Fruit fly (Drosophila melanogaster) whole organism, wandering third instar larva: ENCODE data around the gene PAPLA1.

Experiments used
- ey ChIP-seq: fragments of 200-800 bp; sonication (Bioruptor generic); optimal IDR thresholded peaks from 2 replicates; lab custom pipeline; 2016; ENCODE audit warnings: missing biosample characterization, missing genetic modification characterization
- h ChIP-seq: fragments of 200-800 bp; sonication (Bioruptor generic); optimal IDR thresholded peaks from 3 replicates; lab custom pipeline; 2016; ENCODE audit warnings: missing biosample characterization, mild to moderate bottlenecking, missing genetic modification characterization
- psq ChIP-seq: fragments of 200-800 bp; sonication (Bioruptor generic); optimal IDR thresholded peaks from 3 replicates; lab custom pipeline; 2017; ENCODE audit warnings: missing biosample characterization, mild to moderate bottlenecking, missing genetic modification characterization, moderate library complexity

- TF ChIP-seq h (GFP tag; lab: Kevin White, UChicago) (peak; percentile 97), ey (peak; percentile 95), psq (peak; percentile 86)
Measured at dm6 chr2L:8159498-8159897, at the start of gene PAPLA1, which contains the start of gene Rbsn-5.
